Worm (Caenorhabditis elegans) whole organism, dauer: Measurements from ENCODE around the gene acs-4.

Source experiments
- unc-62 ChIP-seq: sonication (generic microtip); optimal IDR thresholded peaks from 2 replicates; lab custom pipeline; 2017; ENCODE audit warnings: missing biosample characterization, missing genetic modification reagents, missing genetic modification characterization

The acs-4 gene

ce11 chrIII:7216226-7216625, 48.6 kb downstream of the acs-4 start, which contains the start of gene R151.1:
Gene R151.1, plus strand, starts transcription at chrIII:7216526.
- TF ChIP-seq unc-62: no peak

- TF ChIP-seq unc-62: no peak
These were observed 49.4 kb downstream of the acs-4 start for ce11 chrIII:7216924-7217521.
